Fruit fly (Drosophila melanogaster): Measurements from ENCODE around the gene CG13384.

DNA sequence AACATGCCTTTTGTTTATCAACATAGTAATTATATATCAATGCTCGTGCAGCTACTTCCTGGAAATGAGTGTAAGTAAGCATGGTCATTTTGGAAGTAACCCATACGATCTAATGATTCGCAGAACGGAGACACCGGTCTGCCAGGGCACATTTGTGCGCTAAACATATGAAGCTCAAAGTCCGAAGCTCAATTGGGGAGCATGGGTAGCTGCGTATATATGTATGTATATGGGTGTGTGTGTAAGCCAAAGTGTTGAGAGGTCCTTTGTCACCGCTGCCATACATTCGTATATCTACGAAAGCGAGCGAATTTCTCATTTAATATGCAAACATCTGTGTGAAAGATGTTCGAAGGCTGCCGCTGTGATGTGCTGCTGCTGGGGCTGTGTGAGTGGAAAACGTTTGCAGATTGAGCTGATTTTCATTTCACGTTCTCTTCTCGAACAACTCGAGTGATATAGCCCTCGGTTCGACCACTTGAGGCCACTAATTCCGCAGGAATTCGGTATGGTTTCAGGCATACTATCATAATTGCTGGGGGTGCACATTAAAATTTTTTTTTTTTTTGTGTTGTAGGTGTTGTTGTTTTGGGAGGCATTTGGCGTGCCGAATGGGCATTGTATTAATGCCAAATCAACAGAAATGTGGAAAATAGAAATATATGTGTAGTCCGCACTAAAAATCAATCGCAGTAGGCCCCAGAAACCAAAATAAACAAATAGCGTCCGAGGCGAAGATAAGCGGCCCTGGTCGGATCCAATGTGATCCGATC, 34.0 kb downstream of the CG13384 start:
- TF ChIP-seq CG4496 (GFP tag; IDR thresholded peaks at IDR 0.05) (no peak), CG14655 (GFP tag; optimal IDR thresholded peaks at IDR 0.05) (no peak), CG13204 (GFP tag; optimal IDR thresholded peaks at IDR 0.05) (peak; percentile 18), CG8159 (tag; optimal IDR thresholded peaks at IDR 0.05) (no peak), fd96Ca (GFP tag; IDR thresholded peaks at IDR 0.05) (no peak)

Data from whole organism, pupa.